Worm (Caenorhabditis elegans) whole organism, L3 larva: Measurements from ENCODE around the gene F40F9.10.
A peak's percentile ranks its signal among the peaks of the same experiment; 100 is the strongest.

Experiments
- aly-2 ChIP-seq: fragments of 150-350 bp; optimal IDR thresholded peaks from 2 replicates; lab custom pipeline; 2014; ENCODE audit warnings: missing biosample characterization, missing genetic modification characterization
- ama-1 ChIP-seq: fragments of 150-350 bp; optimal IDR thresholded peaks from 2 replicates; lab custom pipeline; 2018
- ceh-82 ChIP-seq: fragments of 150-350 bp; optimal IDR thresholded peaks from 2 replicates; lab custom pipeline; 2014; ENCODE audit warnings: missing biosample characterization, missing genetic modification characterization
- ceh-9 ChIP-seq: sonication (generic microtip); optimal IDR thresholded peaks from 2 replicates; lab custom pipeline; 2018; ENCODE audit warnings: missing biosample characterization, missing genetic modification characterization
- daf-12 ChIP-seq: fragments of 150-350 bp; optimal IDR thresholded peaks from 2 replicates; lab custom pipeline; 2014; ENCODE audit warnings: missing biosample characterization, missing genetic modification reagents, missing genetic modification characterization
- egl-27 ChIP-seq: sonication (generic microtip); optimal IDR thresholded peaks from 4 replicates; lab custom pipeline; 2017; ENCODE audit warnings: missing biosample characterization, missing genetic modification reagents, missing genetic modification characterization
- egl-5 ChIP-seq: fragments of 150-350 bp; optimal IDR thresholded peaks from 2 replicates; lab custom pipeline; 2017; ENCODE audit warnings: missing biosample characterization, missing genetic modification reagents, missing genetic modification characterization, inconsistent platforms
- elt-1 ChIP-seq: fragments of 150-350 bp; optimal IDR thresholded peaks from 2 replicates; lab custom pipeline; 2014; ENCODE audit warnings: missing biosample characterization, missing genetic modification characterization
- elt-2 ChIP-seq: sonication (generic microtip); optimal IDR thresholded peaks from 2 replicates; lab custom pipeline; 2016; ENCODE audit warnings: missing genetic modification reagents, mild to moderate bottlenecking, missing genetic modification characterization, missing compliant biosample characterization
- elt-3 ChIP-seq, 3 experiments: fragments of 150-350 bp in 1 of 3; sonication (generic microtip) in 2 of 3; optimal IDR thresholded peaks; 2 replicates in 2 of 3; 4 replicates in 1 of 3; lab custom pipeline; 2014 to 2017; ENCODE audit warnings: missing biosample characterization in 3 of 3, missing genetic modification characterization in 3 of 3
- fkh-2 ChIP-seq: fragments of 150-350 bp; optimal IDR thresholded peaks from 2 replicates; lab custom pipeline; 2014; ENCODE audit warnings: missing biosample characterization, missing genetic modification reagents, missing genetic modification characterization
- hmg-11 ChIP-seq: sonication (generic microtip); optimal IDR thresholded peaks from 2 replicates; lab custom pipeline; 2016; ENCODE audit warnings: missing genetic modification characterization, missing compliant biosample characterization
- lin-15B ChIP-seq: fragments of 150-350 bp; optimal IDR thresholded peaks from 2 replicates; lab custom pipeline; 2014; ENCODE audit warnings: missing biosample characterization, missing genetic modification characterization
- lin-39 ChIP-seq: fragments of 150-350 bp; optimal IDR thresholded peaks from 2 replicates; lab custom pipeline; 2018; ENCODE audit warnings: missing biosample characterization, missing genetic modification reagents, missing genetic modification characterization
- mdl-1 ChIP-seq: fragments of 150-350 bp; optimal IDR thresholded peaks from 2 replicates; lab custom pipeline; 2014; ENCODE audit warnings: missing biosample characterization, missing genetic modification characterization
- mml-1 ChIP-seq: fragments of 150-350 bp; sonication (generic microtip); optimal IDR thresholded peaks from 3 replicates; lab custom pipeline; 2014; ENCODE audit warnings: missing biosample characterization, missing genetic modification characterization
- nfya-1 ChIP-seq: sonication (generic microtip); optimal IDR thresholded peaks from 2 replicates; lab custom pipeline; 2017; ENCODE audit warnings: missing genetic modification characterization, mild to moderate bottlenecking, missing compliant biosample characterization, antibody characterized with exemption, moderate library complexity; ENCODE audit not compliant: insufficient read depth
- nhr-11 ChIP-seq: fragments of 150-350 bp; optimal IDR thresholded peaks from 2 replicates; lab custom pipeline; 2014; ENCODE audit warnings: missing biosample characterization, missing genetic modification characterization
- nhr-23 ChIP-seq: fragments of 150-350 bp; optimal IDR thresholded peaks from 2 replicates; lab custom pipeline; 2014; ENCODE audit warnings: missing biosample characterization, missing genetic modification reagents, missing genetic modification characterization
- nhr-28 ChIP-seq: fragments of 150-350 bp; optimal IDR thresholded peaks from 2 replicates; lab custom pipeline; 2014; ENCODE audit warnings: missing biosample characterization, missing genetic modification characterization
- pha-4 ChIP-seq: fragments of 150-350 bp; optimal IDR thresholded peaks from 2 replicates; lab custom pipeline; 2014; ENCODE audit warnings: missing biosample characterization, missing genetic modification reagents, missing genetic modification characterization
- pqm-1 ChIP-seq: fragments of 150-350 bp; optimal IDR thresholded peaks from 2 replicates; lab custom pipeline; 2017; ENCODE audit warnings: missing biosample characterization, missing genetic modification characterization, inconsistent platforms
- skn-1 ChIP-seq: fragments of 150-350 bp; optimal IDR thresholded peaks from 2 replicates; lab custom pipeline; 2014; ENCODE audit warnings: missing biosample characterization, missing genetic modification characterization
- snpc-4 ChIP-seq: fragments of 150-350 bp; optimal IDR thresholded peaks from 2 replicates; lab custom pipeline; 2014; ENCODE audit warnings: missing biosample characterization, missing genetic modification characterization
- tbx-2 ChIP-seq: sonication (generic microtip); optimal IDR thresholded peaks from 2 replicates; lab custom pipeline; 2016; ENCODE audit warnings: mild to moderate bottlenecking, missing genetic modification characterization, missing compliant biosample characterization
- unc-62 ChIP-seq: fragments of 150-350 bp; sonication (generic microtip); optimal IDR thresholded peaks from 4 replicates; lab custom pipeline; 2014; ENCODE audit warnings: missing biosample characterization, missing genetic modification reagents, missing genetic modification characterization
- ztf-11 ChIP-seq: fragments of 150-350 bp; optimal IDR thresholded peaks from 2 replicates; lab custom pipeline; 2014; ENCODE audit warnings: missing biosample characterization, missing genetic modification characterization
- ztf-4 ChIP-seq: fragments of 150-350 bp; optimal IDR thresholded peaks from 2 replicates; lab custom pipeline; 2014; ENCODE audit warnings: missing biosample characterization, missing genetic modification characterization

The F40F9.10 gene

DNA sequence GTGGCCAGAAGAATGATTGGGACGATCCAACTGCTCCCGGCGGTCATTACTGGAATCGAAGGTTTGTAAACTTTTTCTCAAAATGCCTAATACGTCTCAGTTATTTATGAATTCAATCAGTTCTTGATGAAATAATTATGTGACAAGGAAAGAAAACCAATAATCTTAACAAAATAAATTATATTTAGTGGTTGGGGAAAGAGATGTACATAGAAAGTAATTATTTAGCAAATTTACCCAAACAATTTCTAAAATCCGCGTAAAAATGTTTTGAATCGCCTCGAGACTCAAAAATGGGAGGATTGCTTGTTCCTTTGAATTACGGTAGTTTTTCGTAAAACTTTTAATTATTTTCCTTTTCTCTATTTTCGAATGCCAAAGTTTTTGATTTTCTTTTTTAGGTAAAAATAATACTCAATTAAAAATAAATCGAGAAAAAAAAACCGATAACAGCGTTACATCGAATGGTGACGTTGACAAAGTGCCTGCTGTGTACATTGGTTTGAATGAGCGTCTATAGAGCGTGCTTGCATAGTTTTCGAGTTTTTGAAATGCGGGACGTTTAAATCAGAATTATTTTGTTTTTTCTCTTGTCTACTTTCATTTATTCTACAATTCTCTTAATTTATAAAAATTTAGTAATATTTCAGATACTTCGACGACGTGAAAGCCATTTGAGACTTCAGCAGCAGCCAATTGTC lies 16.2 kb upstream of the F40F9.10 start, which contains the start of the genes aagr-3 and drap-1:
TSS of gene aagr-3 (minus strand) at position 51 of the 701 bp plus-strand sequence.
TSS of gene drap-1 (plus strand) at position 645 of the 701 bp plus-strand sequence.
- TF ChIP-seq hmg-11 (tag; lab: Kevin White, UChicago) (no peak), fkh-2 (tag; lab: Kevin White, UChicago) (no peak), skn-1 (peak; percentile 61), mml-1 (tag; lab: Kevin White, UChicago) (no peak), egl-5 (tag; lab: Kevin White, UChicago) (peak; percentile 67), nfya-1 (peak; percentile 88), pqm-1 (tag; lab: Kevin White, UChicago) (peak; percentile 63), lin-39 (tag; lab: Kevin White, UChicago) (peak; percentile 81), snpc-4 (tag; lab: Kevin White, UChicago) (peak; percentile 44), elt-2 (tag; lab: Kevin White, UChicago) (peak; percentile 68), ama-1 (lab: Kevin White, UChicago) (peak; percentile 14), nhr-23 (tag; lab: Kevin White, UChicago) (peak; percentile 55), pha-4 (tag; lab: Kevin White, UChicago) (peak; percentile 96), nhr-28 (tag; lab: Kevin White, UChicago) (no peak), lin-15B (tag; lab: Kevin White, UChicago) (peak; percentile 71)

DNA sequence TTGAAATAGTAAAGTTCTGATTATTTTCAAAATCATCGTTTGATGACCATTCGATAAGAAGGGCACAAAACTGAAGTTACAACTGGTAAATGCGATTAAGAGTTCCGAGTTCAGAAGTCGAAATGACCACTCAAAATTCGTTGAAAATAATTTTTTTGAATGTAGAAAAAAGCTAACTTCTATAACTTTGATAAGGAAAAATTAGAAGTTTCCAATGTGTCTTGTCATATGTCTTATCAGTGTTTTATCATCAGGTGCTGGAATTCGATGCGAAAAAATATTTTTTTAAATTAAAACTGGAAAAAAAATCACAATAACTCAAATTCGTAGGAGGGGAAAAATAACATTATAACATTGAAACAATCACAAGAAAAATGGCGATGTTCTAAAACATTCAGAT lies 12.3 kb upstream of the F40F9.10 start:
- no peak for TF ChIP-seq elt-3 (tag; optimal IDR thresholded peaks at IDR 0.05; lab: Kevin White, UChicago)
- peak; percentile 20 for TF ChIP-seq pha-4 (tag; lab: Kevin White, UChicago)
- TF ChIP-seq pqm-1 (tag; lab: Kevin White, UChicago): peak; percentile 7
- TF ChIP-seq elt-2 (tag; lab: Kevin White, UChicago): peak; percentile 66

DNA sequence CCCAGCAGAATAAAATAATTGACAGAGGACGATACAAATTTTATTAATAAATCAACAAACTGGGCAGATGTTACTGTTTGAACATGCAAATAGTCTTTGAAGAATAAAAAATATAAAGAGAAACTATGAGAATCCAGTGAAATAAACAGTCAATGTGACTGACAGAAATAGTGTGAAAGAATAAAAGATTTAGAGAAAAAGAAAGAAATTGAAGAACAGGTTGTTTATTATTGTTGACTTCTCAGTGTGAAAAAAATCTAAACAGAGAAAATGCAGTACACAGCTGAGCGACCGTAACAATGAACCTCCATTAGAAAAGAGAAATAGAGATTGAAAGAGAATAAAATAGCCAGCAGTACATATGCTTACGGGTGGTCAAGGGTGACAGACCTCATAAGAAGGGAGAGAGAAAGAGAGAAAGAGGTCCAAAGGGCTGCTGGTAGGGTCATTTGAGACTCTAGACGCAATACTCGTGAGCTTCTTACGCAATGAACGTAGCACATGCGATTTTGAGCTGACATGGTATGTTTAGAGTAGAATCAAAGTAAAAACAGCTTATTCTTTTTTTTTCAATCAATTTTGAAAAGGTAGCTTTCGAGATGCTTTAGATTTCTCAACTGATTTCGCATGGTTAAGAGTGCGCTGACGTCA lies 10.7 kb upstream of the F40F9.10 start, which contains the start of gene slcr-46.3:
TSS of gene slcr-46.3 (minus strand) at position 86 of the 651 bp plus-strand sequence.
- TF ChIP-seq pha-4 (tag; lab: Kevin White, UChicago) (peak; percentile 89), mdl-1 (tag; lab: Kevin White, UChicago) (no peak)
- TF ChIP-seq, all 47 proteins: peak for 1

DNA sequence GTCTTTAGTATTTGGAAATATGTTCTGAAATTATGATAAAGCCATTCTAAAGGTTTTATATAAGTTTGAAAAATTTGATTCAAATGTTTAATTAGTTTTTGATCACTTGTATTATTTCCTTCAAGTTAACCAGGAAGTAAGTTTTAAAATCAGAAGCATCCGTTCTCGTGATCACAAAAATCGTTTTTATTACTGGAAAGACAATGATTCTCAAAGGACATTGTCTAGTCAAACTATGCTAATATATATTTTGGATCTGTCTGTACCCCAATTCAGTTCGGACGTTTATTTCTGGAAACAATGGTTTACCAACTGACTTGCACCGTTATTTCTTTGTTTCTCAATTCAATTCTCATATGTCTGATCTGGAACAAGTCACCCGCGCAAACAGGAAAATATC lies 3.0 kb upstream of the F40F9.10 start, which contains the start of gene str-188:
TSS of gene str-188 (plus strand) at position 301 of the 400 bp plus-strand sequence.
- no peak for TF ChIP-seq elt-1 (tag; lab: Kevin White, UChicago)
- no peak for TF ChIP-seq nhr-28 (tag; lab: Kevin White, UChicago)
- no peak for TF ChIP-seq ceh-9 (tag; lab: Kevin White, UChicago)
- no peak for TF ChIP-seq aly-2 (tag; lab: Kevin White, UChicago)
- TF ChIP-seq ztf-11 (tag; lab: Kevin White, UChicago): no peak
- no peak for TF ChIP-seq pqm-1 (tag; lab: Kevin White, UChicago)
- no peak for TF ChIP-seq mdl-1 (tag; lab: Kevin White, UChicago)
- no peak for TF ChIP-seq egl-27 (tag; lab: Kevin White, UChicago)
- no peak for TF ChIP-seq lin-15B (tag; lab: Kevin White, UChicago)
- TF ChIP-seq ama-1 (lab: Kevin White, UChicago): no peak

DNA sequence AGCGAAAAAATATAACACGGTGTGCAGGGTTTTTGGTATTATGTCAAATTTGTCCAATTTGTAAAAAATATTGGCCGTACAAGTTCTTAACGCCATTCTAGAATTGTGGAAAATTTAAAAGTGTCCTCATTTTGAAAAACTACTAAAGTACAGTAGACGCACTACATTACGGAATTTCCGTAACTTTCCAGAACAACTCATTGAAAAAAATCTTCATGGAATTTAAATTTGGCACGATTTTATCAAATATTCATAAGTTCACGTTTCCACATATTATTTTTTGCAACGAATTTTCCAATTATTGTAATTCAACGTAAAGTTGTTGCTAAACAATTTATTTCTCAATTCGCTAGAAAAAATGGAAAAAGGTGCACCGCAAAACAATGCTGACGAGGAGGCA lies 1.5 kb upstream of the F40F9.10 start, which contains the start of gene F40F9.3:
TSS of gene F40F9.3 (plus strand) at position 301 of the 400 bp plus-strand sequence.
- TF ChIP-seq nhr-11 (tag; lab: Kevin White, UChicago): no peak
- no peak for TF ChIP-seq hmg-11 (tag; lab: Kevin White, UChicago)
- no peak for TF ChIP-seq mdl-1 (tag; lab: Kevin White, UChicago)
- TF ChIP-seq tbx-2 (tag; lab: Kevin White, UChicago): no peak
- TF ChIP-seq daf-12 (tag; lab: Kevin White, UChicago): no peak
- no peak for TF ChIP-seq lin-15B (tag; lab: Kevin White, UChicago)
- no peak for TF ChIP-seq ama-1 (lab: Kevin White, UChicago)
- no peak for TF ChIP-seq unc-62 (GFP tag; lab: Kevin White, UChicago)
- TF ChIP-seq ceh-82 (tag; lab: Kevin White, UChicago): no peak
- no peak for TF ChIP-seq ztf-4 (tag; lab: Kevin White, UChicago)
